Fruit fly (Drosophila melanogaster): Measurements from ENCODE around the gene Cubn2.

DNA sequence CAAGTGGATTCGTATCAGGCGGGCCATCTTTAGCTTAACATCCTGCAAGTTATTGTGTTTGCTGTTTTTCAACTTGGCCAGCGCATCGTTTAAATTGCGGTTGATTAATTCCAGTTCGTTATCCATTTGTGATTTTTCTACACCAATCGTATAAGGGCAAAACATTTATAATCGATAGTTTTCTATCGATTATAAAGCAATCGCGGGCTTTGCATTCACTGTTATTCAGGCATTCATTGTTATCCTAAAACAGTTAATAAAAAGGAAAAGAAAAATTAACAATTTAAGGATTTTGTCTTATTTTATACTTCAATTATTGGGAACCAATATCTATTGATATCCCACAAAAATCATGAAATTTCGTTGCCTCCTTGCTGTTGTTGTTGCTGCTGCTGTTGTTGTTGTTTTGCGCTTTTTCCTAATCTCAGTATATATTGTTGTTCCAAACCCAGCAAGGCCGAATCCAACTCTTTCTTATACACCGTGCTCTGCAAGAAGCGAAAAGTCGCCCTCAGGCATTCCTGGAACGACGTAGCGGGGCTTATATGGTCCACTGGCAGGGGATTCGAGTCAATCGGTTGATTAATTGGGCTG is 11.1 kb upstream of the Cubn2 start, which contains the start of gene CG32095:
- TF ChIP-seq Aef1 (GFP tag; IDR thresholded peaks at IDR 0.05) (no peak), br (optimal IDR thresholded peaks at IDR 0.05) (no peak), chinmo (GFP tag; IDR thresholded peaks at IDR 0.05; ENCODE audit: partially characterized antibody) (0 out of 4 replicates have a peak, but pooled peaks have one; percentile 14), p53 (GFP tag; optimal IDR thresholded peaks at IDR 0.05) (no peak), chm (GFP tag; IDR thresholded peaks at IDR 0.05) (no peak), vnd (GFP tag; IDR thresholded peaks at IDR 0.05; ENCODE audit: partially characterized antibody) (peak; percentile 66; the same call in 2 of the 3 replicates), odd (GFP tag; optimal IDR thresholded peaks at IDR 0.05) (no peak), CG12769 (tag; optimal IDR thresholded peaks at IDR 0.05) (no peak)
